Worm (Caenorhabditis elegans) whole organism, early embryonic: ENCODE measurements around the gene ZK285.2.

Experiments
- B0310.2 ChIP-seq: sonication (generic microtip); optimal IDR thresholded peaks from 2 replicates; lab custom pipeline; 2016; ENCODE audit warnings: mild to moderate bottlenecking, missing genetic modification characterization, missing compliant biosample characterization
- F13C5.2 ChIP-seq: sonication (generic microtip); optimal IDR thresholded peaks from 2 replicates; lab custom pipeline; 2017; ENCODE audit warnings: mild to moderate bottlenecking, missing genetic modification characterization, inconsistent platforms, missing compliant biosample characterization
- aly-1 ChIP-seq: sonication (generic microtip); optimal IDR thresholded peaks from 2 replicates; lab custom pipeline; 2016; ENCODE audit warnings: missing genetic modification characterization, missing compliant biosample characterization
- ama-1 ChIP-seq: fragments of 150-350 bp; optimal IDR thresholded peaks from 2 replicates; lab custom pipeline; 2014
- ceh-13 ChIP-seq: fragments of 200-800 bp; sonication (Bioruptor generic); optimal IDR thresholded peaks from 2 replicates; lab custom pipeline; 2018; ENCODE audit warnings: mild to moderate bottlenecking, missing genetic modification characterization, missing compliant biosample characterization
- ets-7 ChIP-seq: sonication (generic microtip); optimal IDR thresholded peaks from 2 replicates; lab custom pipeline; 2016; ENCODE audit warnings: missing genotype, missing genetic modification characterization, missing compliant biosample characterization
- flt-1 ChIP-seq: fragments of 200-800 bp; sonication (Bioruptor generic); IDR thresholded peaks from 2 replicates; pipeline ENCODE4 v1.3.6; 2022; ENCODE audit warnings: missing genetic modification characterization, missing compliant biosample characterization
- hmbx-1 ChIP-seq: sonication (generic microtip); optimal IDR thresholded peaks from 2 replicates; lab custom pipeline; 2016; ENCODE audit warnings: mild to moderate bottlenecking, missing genetic modification characterization, missing compliant biosample characterization
- pes-1 ChIP-seq: fragments of 200-800 bp; sonication (Bioruptor generic); IDR thresholded peaks from 2 replicates; pipeline ENCODE4 v1.3.6; 2022; ENCODE audit warnings: missing genetic modification reagents, missing genetic modification characterization, missing compliant biosample characterization
- scrt-1 ChIP-seq: fragments of 200-800 bp; sonication (Bioruptor generic); IDR thresholded peaks from 2 replicates; pipeline ENCODE4 v1.3.6; 2022; ENCODE audit warnings: missing genetic modification characterization, missing compliant biosample characterization
- sea-1 ChIP-seq: fragments of 200-800 bp; sonication (Bioruptor generic); conservative IDR thresholded peaks from 2 replicates; pipeline ENCODE4 v1.3.6; 2022; ENCODE audit warnings: missing genetic modification characterization, missing compliant biosample characterization
- tbx-11 ChIP-seq: fragments of 200-800 bp; sonication (Bioruptor generic); IDR thresholded peaks from 2 replicates; pipeline ENCODE4 v1.3.6; 2022; ENCODE audit warnings: missing genetic modification characterization, missing compliant biosample characterization
- tbx-37 ChIP-seq: fragments of 200-800 bp; sonication (Bioruptor generic); conservative IDR thresholded peaks from 2 replicates; pipeline ENCODE4 v1.3.6; 2022; ENCODE audit warnings: missing genetic modification reagents, missing genetic modification characterization, missing compliant biosample characterization

ce11 chrV:16017671-16018070 lies 29.0 kb upstream of the ZK285.2 start, which contains the start of gene srx-43:
- TF ChIP-seq ceh-13 (GFP tag; lab: Kevin White, UChicago): no peak
- no peak for TF ChIP-seq sea-1 (GFP tag; lab: Robert Waterston, UW)
- no peak for TF ChIP-seq B0310.2
- no peak for TF ChIP-seq ama-1 (lab: Kevin White, UChicago)
- no peak for TF ChIP-seq aly-1
- TF ChIP-seq scrt-1 (GFP tag; lab: Robert Waterston, UW): no peak
- no peak for TF ChIP-seq flt-1 (GFP tag; lab: Robert Waterston, UW)
- TF ChIP-seq hmbx-1 (tag; lab: Kevin White, UChicago): no peak
- TF ChIP-seq ets-7 (tag; lab: Kevin White, UChicago): no peak
- TF ChIP-seq tbx-11: no peak
- TF ChIP-seq pes-1 (GFP tag; lab: Robert Waterston, UW): no peak
- no peak for TF ChIP-seq tbx-37 (GFP tag; lab: Robert Waterston, UW)
- TF ChIP-seq F13C5.2 (tag; lab: Kevin White, UChicago): no peak
